Fruit fly (Drosophila melanogaster) whole organism, embryonic: ENCODE measurements around the gene Jhbp2.

Source experiments
- Antp ChIP-seq: fragments of 200-800 bp; sonication (Bioruptor generic); optimal IDR thresholded peaks from 3 replicates; lab custom pipeline; 2016; ENCODE audit warnings: missing biosample characterization, missing genetic modification characterization
- Asciz ChIP-seq: fragments of 200-800 bp; sonication (Bioruptor generic); optimal IDR thresholded peaks from 2 replicates; lab custom pipeline; 2017; ENCODE audit warnings: missing biosample characterization, mild to moderate bottlenecking, missing genetic modification characterization, missing genetic modification reagents
- CG12104 ChIP-seq: fragments of 200-800 bp; sonication (Bioruptor generic); optimal IDR thresholded peaks from 3 replicates; lab custom pipeline; 2016; ENCODE audit warnings: missing biosample characterization, missing genetic modification characterization
- CG13123 ChIP-seq: fragments of 200-800 bp; sonication (Bioruptor generic); optimal IDR thresholded peaks from 2 replicates; lab custom pipeline; 2016; ENCODE audit warnings: missing biosample characterization, missing genetic modification characterization
- CG13624 ChIP-seq: fragments of 200-800 bp; sonication (Bioruptor generic); optimal IDR thresholded peaks from 2 replicates; lab custom pipeline; 2016; ENCODE audit warnings: missing biosample characterization, missing genetic modification characterization
- CG13775 ChIP-seq: fragments of 200-800 bp; sonication (Bioruptor generic); optimal IDR thresholded peaks from 3 replicates; lab custom pipeline; 2017; ENCODE audit warnings: missing biosample characterization, mild to moderate bottlenecking, missing genetic modification characterization
- CG13894 ChIP-seq: fragments of 200-800 bp; sonication (Bioruptor generic); optimal IDR thresholded peaks from 3 replicates; lab custom pipeline; 2018; ENCODE audit warnings: missing biosample characterization, mild to moderate bottlenecking, missing genetic modification characterization, moderate library complexity
- CG14667 ChIP-seq: fragments of 200-800 bp; sonication (Bioruptor generic); IDR thresholded peaks from 2 replicates; pipeline ENCODE4 v1.3.6; 2022; ENCODE audit warnings: missing biosample characterization, missing genetic modification characterization
- CG16813 ChIP-seq: fragments of 200-800 bp; sonication (Bioruptor generic); IDR thresholded peaks from 3 replicates; pipeline ENCODE4 v1.3.6; 2022; ENCODE audit warnings: missing biosample characterization, missing genetic modification characterization; ENCODE audit not compliant: partially characterized antibody
- CG17385 ChIP-seq: fragments of 200-800 bp; sonication (Bioruptor generic); optimal IDR thresholded peaks from 3 replicates; lab custom pipeline; 2018; ENCODE audit warnings: missing biosample characterization, mild to moderate bottlenecking, missing genetic modification characterization
- CG18599 ChIP-seq: fragments of 200-800 bp; sonication (Bioruptor generic); optimal IDR thresholded peaks from 3 replicates; lab custom pipeline; 2017; ENCODE audit warnings: missing biosample characterization, missing genetic modification characterization, mild to moderate bottlenecking, moderate library complexity, missing genetic modification reagents
- CG2116 ChIP-seq: fragments of 200-800 bp; sonication (Bioruptor generic); optimal IDR thresholded peaks from 3 replicates; lab custom pipeline; 2018; ENCODE audit warnings: missing biosample characterization, mild to moderate bottlenecking, missing genetic modification characterization
- CG42726 ChIP-seq: fragments of 200-800 bp; sonication (Bioruptor generic); IDR thresholded peaks from 2 replicates; pipeline ENCODE4 v1.3.6; 2022; ENCODE audit warnings: missing biosample characterization, missing genetic modification characterization; ENCODE audit not compliant: partially characterized antibody
- CG4328 ChIP-seq: fragments of 200-800 bp; sonication (Bioruptor generic); optimal IDR thresholded peaks from 3 replicates; lab custom pipeline; 2017; ENCODE audit warnings: missing biosample characterization, missing genetic modification reagents, missing genetic modification characterization
- CG43689 ChIP-seq: fragments of 200-800 bp; sonication (Bioruptor generic); IDR thresholded peaks from 2 replicates; pipeline ENCODE4 v1.3.6; 2022; ENCODE audit warnings: missing biosample characterization, missing genetic modification characterization
- CG4730 ChIP-seq: fragments of 200-800 bp; sonication (Bioruptor generic); IDR thresholded peaks from 2 replicates; pipeline ENCODE4 v1.3.6; 2022; ENCODE audit warnings: missing biosample characterization, missing genetic modification characterization
- CG5180 ChIP-seq: fragments of 200-800 bp; sonication (Bioruptor generic); optimal IDR thresholded peaks from 3 replicates; lab custom pipeline; 2017; ENCODE audit warnings: missing biosample characterization, missing genetic modification characterization, mild to moderate bottlenecking, moderate library complexity, missing genetic modification reagents
- CG5953 ChIP-seq: fragments of 200-800 bp; sonication (Bioruptor generic); IDR thresholded peaks from 2 replicates; pipeline ENCODE4 v1.3.6; 2022; ENCODE audit warnings: missing biosample characterization, missing genetic modification characterization
- CG7987 ChIP-seq: fragments of 200-800 bp; sonication (Bioruptor generic); optimal IDR thresholded peaks from 2 replicates; lab custom pipeline; 2018; ENCODE audit warnings: missing biosample characterization, mild to moderate bottlenecking, missing genetic modification characterization, moderate library complexity
- CG8290 ChIP-seq, 3 experiments: fragments of 200-800 bp; sonication (Bioruptor generic); optimal IDR thresholded peaks; 2 replicates each; lab custom pipeline; 2016 to 2019; ENCODE audit warnings: missing biosample characterization in 3 of 3, missing genetic modification characterization in 3 of 3, mild to moderate bottlenecking in 2 of 3, moderate library complexity in 1 of 3
- Camta ChIP-seq: fragments of 200-800 bp; sonication (Bioruptor generic); optimal IDR thresholded peaks from 2 replicates; lab custom pipeline; 2016; ENCODE audit warnings: missing biosample characterization, missing genetic modification characterization
- CrebB ChIP-seq: fragments of 200-800 bp; sonication (Bioruptor generic); optimal IDR thresholded peaks from 3 replicates; lab custom pipeline; 2018; ENCODE audit warnings: missing biosample characterization, mild to moderate bottlenecking, missing genetic modification characterization
- Doc2 ChIP-seq: fragments of 200-800 bp; sonication (Bioruptor generic); IDR thresholded peaks from 2 replicates; pipeline ENCODE4 v1.3.6; 2022; ENCODE audit warnings: missing biosample characterization, missing genetic modification characterization
- Drgx ChIP-seq: fragments of 200-800 bp; sonication (Bioruptor generic); IDR thresholded peaks from 2 replicates; pipeline ENCODE4 v1.3.6; 2022; ENCODE audit warnings: missing biosample characterization, missing genetic modification characterization
- HHEX ChIP-seq: fragments of 200-800 bp; sonication (Bioruptor generic); optimal IDR thresholded peaks from 3 replicates; lab custom pipeline; 2017; ENCODE audit warnings: missing biosample characterization, mild to moderate bottlenecking, missing genetic modification characterization, missing genetic modification reagents
- Kr ChIP-seq: fragments of 200-800 bp; sonication (Bioruptor generic); optimal IDR thresholded peaks from 2 replicates; lab custom pipeline; 2017; ENCODE audit warnings: missing biosample characterization, mild to moderate bottlenecking, missing genetic modification characterization
- Max ChIP-seq: fragments of 200-800 bp; sonication (Bioruptor generic); optimal IDR thresholded peaks from 2 replicates; lab custom pipeline; 2016; ENCODE audit warnings: missing biosample characterization, mild to moderate bottlenecking, missing genetic modification characterization
- NFAT ChIP-seq: fragments of 200-800 bp; sonication (Bioruptor generic); IDR thresholded peaks from 2 replicates; pipeline ENCODE4 v1.3.6; 2022; ENCODE audit warnings: missing biosample characterization, missing genetic modification characterization
- Nf-YC ChIP-seq: fragments of 200-800 bp; optimal IDR thresholded peaks from 3 replicates; lab custom pipeline; 2019; ENCODE audit warnings: missing biosample characterization, mild to moderate bottlenecking, missing genetic modification characterization, moderate library complexity
- NfI ChIP-seq: fragments of 200-800 bp; sonication (Bioruptor generic); optimal IDR thresholded peaks from 3 replicates; lab custom pipeline; 2018; ENCODE audit warnings: missing biosample characterization, mild to moderate bottlenecking, missing genetic modification characterization, moderate library complexity
- Spps ChIP-seq: fragments of 200-800 bp; sonication (Bioruptor generic); optimal IDR thresholded peaks from 2 replicates; lab custom pipeline; 2018; ENCODE audit warnings: missing biosample characterization, mild to moderate bottlenecking, missing genetic modification characterization
- Ssrp ChIP-seq: fragments of 200-800 bp; sonication (Bioruptor generic); optimal IDR thresholded peaks from 2 replicates; lab custom pipeline; 2018; ENCODE audit warnings: missing biosample characterization, mild to moderate bottlenecking, missing genetic modification characterization, moderate library complexity
- YL-1 ChIP-seq: fragments of 200-800 bp; sonication (Bioruptor generic); optimal IDR thresholded peaks from 3 replicates; lab custom pipeline; 2017; ENCODE audit warnings: missing biosample characterization, mild to moderate bottlenecking, missing genetic modification characterization
- emc ChIP-seq: fragments of 200-800 bp; sonication (Bioruptor generic); optimal IDR thresholded peaks from 2 replicates; lab custom pipeline; 2016; ENCODE audit warnings: missing biosample characterization, missing genetic modification characterization
- ems ChIP-seq: fragments of 200-800 bp; sonication (Bioruptor generic); optimal IDR thresholded peaks from 3 replicates; lab custom pipeline; 2016; ENCODE audit warnings: missing biosample characterization, missing genetic modification characterization
- gem ChIP-seq: fragments of 200-800 bp; sonication (Bioruptor generic); optimal IDR thresholded peaks from 2 replicates; lab custom pipeline; 2019; ENCODE audit warnings: missing biosample characterization, mild to moderate bottlenecking, missing genetic modification characterization, moderate library complexity
- grn ChIP-seq: fragments of 200-800 bp; sonication (Bioruptor generic); optimal IDR thresholded peaks from 3 replicates; lab custom pipeline; 2017; ENCODE audit warnings: missing biosample characterization, missing genetic modification characterization
- gsb-n ChIP-seq: fragments of 200-800 bp; sonication (Bioruptor generic); optimal IDR thresholded peaks from 3 replicates; lab custom pipeline; 2018; ENCODE audit warnings: missing biosample characterization, mild to moderate bottlenecking, missing genetic modification characterization
- hbn ChIP-seq: fragments of 200-800 bp; sonication (Bioruptor generic); IDR thresholded peaks from 2 replicates; pipeline ENCODE4 v1.3.6; 2022; ENCODE audit warnings: missing biosample characterization, missing genetic modification characterization; ENCODE audit not compliant: partially characterized antibody
- lab ChIP-seq: fragments of 200-800 bp; sonication (Bioruptor generic); optimal IDR thresholded peaks from 3 replicates; lab custom pipeline; 2017; ENCODE audit warnings: missing biosample characterization, missing genetic modification characterization, mild to moderate bottlenecking, moderate library complexity, missing genetic modification reagents
- luna ChIP-seq: fragments of 200-800 bp; sonication (Bioruptor generic); optimal IDR thresholded peaks from 2 replicates; lab custom pipeline; 2016; ENCODE audit warnings: missing biosample characterization, missing genetic modification characterization
- pho ChIP-seq: fragments of 200-800 bp; sonication (Bioruptor generic); optimal IDR thresholded peaks from 2 replicates; lab custom pipeline; 2016; ENCODE audit warnings: missing biosample characterization, missing genetic modification characterization
- pita ChIP-seq: fragments of 200-800 bp; sonication (Bioruptor generic); optimal IDR thresholded peaks from 2 replicates; lab custom pipeline; 2017; ENCODE audit warnings: missing biosample characterization, mild to moderate bottlenecking, missing genetic modification characterization
- run ChIP-seq: fragments of 200-800 bp; sonication (Bioruptor generic); optimal IDR thresholded peaks from 3 replicates; lab custom pipeline; 2018; ENCODE audit warnings: missing biosample characterization, mild to moderate bottlenecking, missing genetic modification characterization
- slbo ChIP-seq: fragments of 200-800 bp; sonication (Bioruptor generic); IDR thresholded peaks from 2 replicates; pipeline ENCODE4 v1.3.6; 2022; ENCODE audit warnings: missing biosample characterization, missing genetic modification characterization
- slou ChIP-seq: fragments of 200-800 bp; sonication (Bioruptor generic); optimal IDR thresholded peaks from 3 replicates; lab custom pipeline; 2016; ENCODE audit warnings: missing biosample characterization, missing genetic modification characterization
- slp2 ChIP-seq: fragments of 200-800 bp; sonication (Bioruptor generic); optimal IDR thresholded peaks from 2 replicates; lab custom pipeline; 2016; ENCODE audit warnings: missing biosample characterization, missing genetic modification characterization
- tio ChIP-seq: fragments of 200-800 bp; sonication (Bioruptor generic); optimal IDR thresholded peaks from 2 replicates; lab custom pipeline; 2017; ENCODE audit warnings: missing biosample characterization, missing genetic modification characterization, inconsistent platforms
- zf30C ChIP-seq: fragments of 200-800 bp; sonication (Bioruptor generic); optimal IDR thresholded peaks from 3 replicates; lab custom pipeline; 2018; ENCODE audit warnings: missing biosample characterization, mild to moderate bottlenecking, missing genetic modification characterization
- zfh2 ChIP-seq: fragments of 200-800 bp; sonication (Bioruptor generic); optimal IDR thresholded peaks from 2 replicates; lab custom pipeline; 2016; ENCODE audit warnings: missing biosample characterization, missing genetic modification characterization

The Jhbp2 gene

DNA sequence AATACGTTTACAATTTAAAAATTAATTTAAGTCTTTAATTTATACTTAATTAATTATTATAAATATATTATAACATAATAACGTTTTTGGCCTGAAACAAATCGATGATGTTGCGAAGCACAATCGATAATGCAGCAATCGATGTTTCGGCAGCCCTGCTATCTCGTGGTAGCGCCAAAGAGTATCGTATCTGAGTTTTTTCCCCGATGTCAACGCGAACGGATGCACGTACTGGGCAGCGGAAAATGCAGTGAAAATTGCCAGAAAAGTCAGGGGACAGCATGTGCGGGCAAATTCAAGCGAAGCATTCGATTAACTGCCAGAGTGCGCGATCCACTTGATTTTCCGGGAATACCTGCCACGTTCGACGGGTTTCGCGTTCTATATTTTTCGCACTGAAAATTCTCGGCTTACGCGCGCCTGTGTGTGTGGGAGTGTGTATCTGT, 50.8 kb downstream of the Jhbp2 start, which contains the start of gene Cdep (continued):
- peak; percentile 94 for TF ChIP-seq CG16813 (GFP tag; lab: Robert Waterston, UW)
- TF ChIP-seq grn (GFP tag; lab: Kevin White, UChicago), result no peak
- TF ChIP-seq Drgx (GFP tag; lab: Robert Waterston, UW), result no peak
- peak; percentile 65 for TF ChIP-seq Nf-YC
- no peak for TF ChIP-seq pita (GFP tag; lab: Kevin White, UChicago)
- peak; percentile 29 for TF ChIP-seq CrebB (tag; lab: Kevin White, UChicago)
- no peak for TF ChIP-seq luna (GFP tag; lab: Kevin White, UChicago)
- no peak for TF ChIP-seq CG43689 (GFP tag; lab: Robert Waterston, UW)
- no peak for TF ChIP-seq Asciz (GFP tag; lab: Kevin White, UChicago)
- peak; percentile 27 for TF ChIP-seq Spps
- TF ChIP-seq CG8290 (GFP tag; optimal IDR thresholded peaks at IDR 0.05; lab: Kevin White, UChicago), result peak; percentile 27
- peak in 1 of 2 experiments; percentile 74 for TF ChIP-seq CG8290 (tag; optimal IDR thresholded peaks at IDR 0.05; lab: Kevin White, UChicago)
- TF ChIP-seq CG13894 (tag; lab: Kevin White, UChicago), result peak; percentile 54
- TF ChIP-seq CG12104 (GFP tag; lab: Kevin White, UChicago), result no peak
- TF ChIP-seq zfh2, result no peak
- TF ChIP-seq slbo (GFP tag; lab: Robert Waterston, UW), result peak; percentile 36; the same call in 1 of the 2 replicates
- TF ChIP-seq hbn (GFP tag; lab: Robert Waterston, UW), result peak; percentile 88
- no peak for TF ChIP-seq CG13123
- no peak for TF ChIP-seq CG14667
- peak; percentile 65 for TF ChIP-seq YL-1 (GFP tag; lab: Kevin White, UChicago)
- peak; percentile 4 for TF ChIP-seq zf30C
- no peak for TF ChIP-seq CG4328
- TF ChIP-seq CG13775 (GFP tag; lab: Kevin White, UChicago), result peak; percentile 36
- peak; percentile 56 for TF ChIP-seq gem (tag; lab: Kevin White, UChicago)
- no peak for TF ChIP-seq ems (GFP tag; lab: Kevin White, UChicago)
- TF ChIP-seq CG5180 (GFP tag; lab: Kevin White, UChicago), result no peak
- peak; percentile 30 for TF ChIP-seq Max (GFP tag; lab: Kevin White, UChicago)
- TF ChIP-seq CG42726 (GFP tag; lab: Robert Waterston, UW), result peak; percentile 94
- TF ChIP-seq tio (GFP tag; lab: Kevin White, UChicago), result no peak
- no peak for TF ChIP-seq Antp (GFP tag; lab: Kevin White, UChicago)
- peak; percentile 92 for TF ChIP-seq CG2116 (GFP tag; lab: Kevin White, UChicago)
- TF ChIP-seq NFAT (GFP tag; lab: Robert Waterston, UW), result no peak; the same call in 1 of the 2 replicates
- no peak for TF ChIP-seq run (tag; lab: Kevin White, UChicago)
- no peak for TF ChIP-seq Doc2 (GFP tag; lab: Robert Waterston, UW)
- TF ChIP-seq lab (GFP tag; lab: Kevin White, UChicago), result peak; percentile 64
- peak; percentile 19 for TF ChIP-seq CG17385
- no peak for TF ChIP-seq pho
- no peak for TF ChIP-seq Kr (GFP tag; lab: Kevin White, UChicago)
- no peak for TF ChIP-seq CG13624 (GFP tag; lab: Kevin White, UChicago)
- TF ChIP-seq Ssrp, result no peak
- TF ChIP-seq CG7987 (GFP tag; lab: Kevin White, UChicago), result peak; percentile 65
- TF ChIP-seq gsb-n (tag; lab: Kevin White, UChicago), result peak; percentile 30
- TF ChIP-seq HHEX, result peak; percentile 42
- TF ChIP-seq slou (GFP tag; lab: Kevin White, UChicago), result no peak
- TF ChIP-seq CG4730 (GFP tag; lab: Robert Waterston, UW), result no peak
- TF ChIP-seq NfI (GFP tag; lab: Kevin White, UChicago), result peak; percentile 56
- TF ChIP-seq CG5953 (GFP tag; lab: Robert Waterston, UW), result 0 out of 2 replicates have a peak, but pooled peaks have one; percentile 27
- TF ChIP-seq Camta (GFP tag; lab: Kevin White, UChicago), result no peak
- TF ChIP-seq CG18599, result no peak
- no peak for TF ChIP-seq slp2 (GFP tag; lab: Kevin White, UChicago)
- no peak for TF ChIP-seq emc (GFP tag; lab: Kevin White, UChicago)
